Fruit fly (Drosophila melanogaster) whole organism, embryonic: ENCODE results near the gene Dad1.

Experiments used
- Bdp1 ChIP-seq: fragments of 200-800 bp; sonication (Bioruptor generic); optimal IDR thresholded peaks from 3 replicates; lab custom pipeline; 2016; ENCODE audit warnings: missing biosample characterization, missing genetic modification characterization
- CG10147 ChIP-seq: fragments of 200-800 bp; sonication (Bioruptor generic); optimal IDR thresholded peaks from 2 replicates; lab custom pipeline; 2019; ENCODE audit warnings: missing biosample characterization, mild to moderate bottlenecking, missing genetic modification characterization, moderate library complexity
- CG10431 ChIP-seq: fragments of 200-800 bp; sonication (Bioruptor generic); optimal IDR thresholded peaks from 3 replicates; lab custom pipeline; 2018; ENCODE audit warnings: missing biosample characterization, mild to moderate bottlenecking, missing genetic modification characterization
- CG10959 ChIP-seq: fragments of 200-800 bp; sonication (Bioruptor generic); IDR thresholded peaks from 2 replicates; pipeline ENCODE4 v1.3.6; 2022; ENCODE audit warnings: missing biosample characterization, missing genetic modification characterization
- CG10979 ChIP-seq: fragments of 200-800 bp; sonication (Bioruptor generic); optimal IDR thresholded peaks from 2 replicates; lab custom pipeline; 2018; ENCODE audit warnings: missing biosample characterization, mild to moderate bottlenecking, missing genetic modification characterization, moderate library complexity
- CG13894 ChIP-seq: fragments of 200-800 bp; sonication (Bioruptor generic); optimal IDR thresholded peaks from 3 replicates; lab custom pipeline; 2018; ENCODE audit warnings: missing biosample characterization, mild to moderate bottlenecking, missing genetic modification characterization, moderate library complexity
- CG15073 ChIP-seq: fragments of 200-800 bp; sonication (Bioruptor generic); optimal IDR thresholded peaks from 2 replicates; lab custom pipeline; 2016; ENCODE audit warnings: missing biosample characterization, missing genetic modification characterization
- CG1603 ChIP-seq: fragments of 200-800 bp; sonication (Bioruptor generic); optimal IDR thresholded peaks from 2 replicates; lab custom pipeline; 2019; ENCODE audit warnings: missing biosample characterization, mild to moderate bottlenecking, missing genetic modification characterization, moderate library complexity
- CG16779 ChIP-seq: fragments of 200-800 bp; sonication (Bioruptor generic); IDR thresholded peaks from 2 replicates; pipeline ENCODE4 v1.3.6; 2022; ENCODE audit warnings: missing biosample characterization, missing genetic modification characterization
- CG3995 ChIP-seq: fragments of 200-800 bp; sonication (Bioruptor generic); optimal IDR thresholded peaks from 3 replicates; lab custom pipeline; 2016; ENCODE audit warnings: missing biosample characterization, missing genetic modification characterization
- CG6175 ChIP-seq: fragments of 200-800 bp; sonication (Bioruptor generic); IDR thresholded peaks from 3 replicates; pipeline ENCODE4 v1.3.6; 2022; ENCODE audit warnings: missing biosample characterization, missing genetic modification characterization
- CG6272 ChIP-seq: fragments of 200-800 bp; sonication (Bioruptor generic); IDR thresholded peaks from 2 replicates; pipeline ENCODE4 v1.3.6; 2022; ENCODE audit warnings: missing biosample characterization, missing genetic modification characterization
- CG7987 ChIP-seq: fragments of 200-800 bp; sonication (Bioruptor generic); optimal IDR thresholded peaks from 2 replicates; lab custom pipeline; 2018; ENCODE audit warnings: missing biosample characterization, mild to moderate bottlenecking, missing genetic modification characterization, moderate library complexity
- CG8478 ChIP-seq: fragments of >200 bp; optimal IDR thresholded peaks from 2 replicates; lab custom pipeline; 2018
- CG9876 ChIP-seq: fragments of 200-800 bp; sonication (Bioruptor generic); optimal IDR thresholded peaks from 2 replicates; lab custom pipeline; 2016; ENCODE audit warnings: missing biosample characterization, missing genetic modification characterization
- CHES-1-like ChIP-seq: fragments of 200-800 bp; sonication (Bioruptor generic); optimal IDR thresholded peaks from 2 replicates; lab custom pipeline; 2016; ENCODE audit warnings: missing biosample characterization, missing genetic modification characterization
- CoRest ChIP-seq: fragments of 200-800 bp; sonication (Bioruptor generic); optimal IDR thresholded peaks from 3 replicates; lab custom pipeline; 2018; ENCODE audit warnings: missing biosample characterization, mild to moderate bottlenecking, missing genetic modification characterization, moderate library complexity
- Deaf1 ChIP-seq: fragments of 200-800 bp; optimal IDR thresholded peaks from 3 replicates; lab custom pipeline; 2019; ENCODE audit warnings: missing biosample characterization, mild to moderate bottlenecking, missing genetic modification characterization, moderate library complexity
- Dll ChIP-seq: fragments of 200-800 bp; sonication (Bioruptor generic); IDR thresholded peaks from 4 replicates; pipeline ENCODE4 v1.3.6; 2022; ENCODE audit warnings: missing biosample characterization, missing genetic modification characterization; ENCODE audit not compliant: partially characterized antibody
- Eip74EF ChIP-seq, 2 experiments: fragments of 200-800 bp in 1 of 2; fragments of >200 bp in 1 of 2; sonication (Bioruptor generic) in 1 of 2; optimal IDR thresholded peaks; 2 replicates each; lab custom pipeline; 2017 to 2019; ENCODE audit warnings: missing biosample characterization in 2 of 2, missing genetic modification characterization in 2 of 2, mild to moderate bottlenecking in 1 of 2, moderate library complexity in 1 of 2
- Ets65A ChIP-seq: fragments of 200-800 bp; sonication (Bioruptor generic); peaks from one replicate; lab custom pipeline; 2016; ENCODE audit warnings: missing biosample characterization, missing genetic modification characterization
- Mrtf ChIP-seq: fragments of 200-800 bp; sonication (Bioruptor generic); IDR thresholded peaks from 3 replicates; pipeline ENCODE4 v1.3.6; 2022; ENCODE audit warnings: missing biosample characterization, missing genetic modification characterization
- NC2β ChIP-seq: fragments of 200-800 bp; sonication (Bioruptor generic); optimal IDR thresholded peaks from 2 replicates; lab custom pipeline; 2016; ENCODE audit warnings: missing biosample characterization, missing genetic modification characterization
- Xbp1 ChIP-seq: fragments of 200-800 bp; sonication (Bioruptor generic); optimal IDR thresholded peaks from 3 replicates; lab custom pipeline; 2016; ENCODE audit warnings: missing biosample characterization, mild to moderate bottlenecking, missing genetic modification characterization
- Xrp1 ChIP-seq: fragments of 200-800 bp; sonication (Bioruptor generic); IDR thresholded peaks from 2 replicates; pipeline ENCODE4 v1.3.6; 2022; ENCODE audit warnings: missing biosample characterization, missing genetic modification characterization
- ase ChIP-seq: fragments of 200-800 bp; sonication (Bioruptor generic); IDR thresholded peaks from 3 replicates; pipeline ENCODE4 v1.3.6; 2022; ENCODE audit warnings: missing biosample characterization, missing genetic modification characterization
- cato ChIP-seq: fragments of 200-800 bp; sonication (Bioruptor generic); optimal IDR thresholded peaks from 2 replicates; lab custom pipeline; 2016; ENCODE audit warnings: missing biosample characterization, missing genetic modification characterization, borderline replicate concordance
- chn ChIP-seq: fragments of 200-800 bp; sonication (Bioruptor generic); optimal IDR thresholded peaks from 2 replicates; lab custom pipeline; 2016; ENCODE audit warnings: missing biosample characterization, missing genetic modification characterization
- croc ChIP-seq: fragments of 200-800 bp; sonication (Bioruptor generic); conservative IDR thresholded peaks from 3 replicates; pipeline ENCODE4 v1.3.6; 2022; ENCODE audit warnings: missing biosample characterization, missing genetic modification characterization
- cwo ChIP-seq: fragments of 200-800 bp; sonication (Bioruptor generic); optimal IDR thresholded peaks from 3 replicates; lab custom pipeline; 2017; ENCODE audit warnings: missing biosample characterization, missing genetic modification characterization, mild to moderate bottlenecking, moderate library complexity, missing genetic modification reagents
- dan ChIP-seq: fragments of 200-800 bp; sonication (Bioruptor generic); IDR thresholded peaks from 2 replicates; pipeline ENCODE4 v1.3.6; 2022; ENCODE audit warnings: missing biosample characterization, missing genetic modification characterization
- dm ChIP-seq: fragments of 200-800 bp; sonication (Bioruptor generic); optimal IDR thresholded peaks from 3 replicates; lab custom pipeline; 2016; ENCODE audit warnings: missing biosample characterization, missing genetic modification characterization
- ftz-f1 ChIP-seq: fragments of 200-800 bp; sonication (Bioruptor generic); optimal IDR thresholded peaks from 2 replicates; lab custom pipeline; 2016; ENCODE audit warnings: missing biosample characterization, missing genetic modification characterization
- hkb ChIP-seq, 2 experiments: fragments of 200-800 bp in 1 of 2; fragments of >200 bp in 1 of 2; sonication (Bioruptor generic) in 1 of 2; IDR thresholded peaks in 1 of 2; optimal IDR thresholded peaks in 1 of 2; 2 replicates each; pipeline versions ENCODE4 v1.3.6 to Lab custom; 2017 to 2022; ENCODE audit warnings: missing biosample characterization in 1 of 2, missing genetic modification characterization in 1 of 2
- ken ChIP-seq: fragments of 200-800 bp; sonication (Bioruptor generic); IDR thresholded peaks from 3 replicates; pipeline ENCODE4 v1.3.6; 2022; ENCODE audit warnings: missing biosample characterization, missing genetic modification characterization
- lov ChIP-seq, 2 experiments: fragments of 200-800 bp in 1 of 2; fragments of >200 bp in 1 of 2; sonication (Bioruptor generic) in 1 of 2; IDR thresholded peaks in 1 of 2; optimal IDR thresholded peaks in 1 of 2; 2 replicates in 1 of 2; 3 replicates in 1 of 2; pipeline versions ENCODE4 v1.3.6 to Lab custom; 2017 to 2022; ENCODE audit warnings: missing biosample characterization in 1 of 2, missing genetic modification characterization in 1 of 2
- p53 ChIP-seq: fragments of 200-800 bp; sonication (Bioruptor generic); optimal IDR thresholded peaks from 2 replicates; lab custom pipeline; 2016; ENCODE audit warnings: missing biosample characterization, missing genetic modification characterization
- prd ChIP-seq, 3 experiments: fragments of >200 bp in 2 of 3; fragments of 200-800 bp in 1 of 3; sonication (Bioruptor generic) in 1 of 3; optimal IDR thresholded peaks in 2 of 3; IDR thresholded peaks in 1 of 3; 2 replicates in 2 of 3; 3 replicates in 1 of 3; pipeline versions ENCODE4 v1.3.6 to Lab custom; 2017 to 2022; ENCODE audit warnings: missing biosample characterization in 1 of 3, missing genetic modification characterization in 1 of 3
- repo ChIP-seq: fragments of 200-800 bp; sonication (Bioruptor generic); optimal IDR thresholded peaks from 2 replicates; lab custom pipeline; 2016; ENCODE audit warnings: missing biosample characterization, missing genetic modification characterization
- shn ChIP-seq: fragments of 200-800 bp; sonication (Bioruptor generic); optimal IDR thresholded peaks from 3 replicates; lab custom pipeline; 2016; ENCODE audit warnings: missing biosample characterization, missing genetic modification characterization
- sisA ChIP-seq: fragments of 200-800 bp; sonication (Bioruptor generic); IDR thresholded peaks from 2 replicates; pipeline ENCODE4 v1.3.6; 2022; ENCODE audit warnings: missing biosample characterization, missing genetic modification characterization
- so ChIP-seq: fragments of 200-800 bp; sonication (Bioruptor generic); IDR thresholded peaks from 3 replicates; pipeline ENCODE4 v1.3.6; 2022; ENCODE audit warnings: missing biosample characterization, missing genetic modification characterization
- tna ChIP-seq: fragments of 200-800 bp; sonication (Bioruptor generic); IDR thresholded peaks from 2 replicates; pipeline ENCODE4 v1.3.6; 2022; ENCODE audit warnings: missing biosample characterization, missing genetic modification characterization; ENCODE audit not compliant: partially characterized antibody
- unc-4 ChIP-seq: fragments of 200-800 bp; sonication (Bioruptor generic); IDR thresholded peaks from 2 replicates; pipeline ENCODE4 v1.3.6; 2022; ENCODE audit warnings: missing biosample characterization, missing genetic modification characterization; ENCODE audit not compliant: partially characterized antibody

The Dad1 gene

DNA sequence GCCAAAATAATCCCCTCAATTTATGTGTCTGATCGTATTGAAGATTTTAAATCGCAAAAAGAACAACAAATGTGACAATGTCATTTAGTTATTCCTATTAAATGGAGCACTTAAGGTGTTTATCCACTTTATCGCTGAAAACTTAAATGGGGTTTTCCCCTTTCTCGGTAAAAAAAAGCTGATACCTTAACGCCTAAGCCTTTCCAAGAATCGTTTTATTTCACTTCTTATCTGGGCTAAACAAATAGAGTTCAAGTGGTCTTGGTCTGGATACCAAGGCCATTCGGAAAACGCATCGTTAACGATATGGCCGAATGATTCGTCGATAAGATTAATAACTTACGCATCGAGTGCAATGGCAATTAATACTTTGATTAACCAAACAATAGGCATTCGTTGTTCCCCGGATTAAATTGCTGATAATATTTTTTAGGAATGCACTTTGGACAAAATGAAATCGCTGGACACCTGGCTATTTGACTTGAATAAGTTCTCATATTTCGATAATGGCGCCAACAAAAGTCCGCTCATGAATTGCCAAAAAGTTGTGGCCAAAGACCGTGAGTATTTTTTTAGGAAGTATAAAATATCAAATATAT is 44.1 kb downstream of the Dad1 start:
- TF ChIP-seq Ets65A (GFP tag; lab: Kevin White, UChicago) (no peak), Bdp1 (GFP tag; lab: Kevin White, UChicago) (no peak)

DNA sequence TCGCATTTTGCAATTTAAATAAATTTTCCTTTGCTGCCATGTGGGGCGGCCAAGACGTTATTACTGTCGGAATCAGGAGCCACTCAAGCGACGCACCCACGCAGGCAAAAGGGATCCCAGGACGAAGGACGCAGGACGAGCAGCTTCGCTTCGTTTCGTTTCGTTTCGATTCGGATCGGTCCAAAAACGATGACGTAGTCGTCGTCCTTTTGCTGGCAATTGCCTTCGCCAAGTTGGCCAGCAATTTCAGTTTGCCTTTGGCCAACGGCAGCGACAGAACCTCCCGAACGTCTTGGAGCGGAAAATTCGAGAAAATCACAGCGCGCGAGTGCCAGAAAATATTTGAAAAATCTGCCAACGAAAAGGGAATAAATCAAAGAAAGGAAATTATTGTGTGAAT is 45.9 kb downstream of the Dad1 start, which contains the start of gene witty:
TSS of gene witty (plus strand) at position 249 of the 400 bp plus-strand sequence.
- TF ChIP-seq CG1603 (tag; lab: Kevin White, UChicago) (no peak), sisA (GFP tag; lab: Robert Waterston, UW) (0 out of 2 replicates have a peak, but pooled peaks have one; percentile 9), CG13894 (tag; lab: Kevin White, UChicago) (peak; percentile 38), Deaf1 (tag; lab: Kevin White, UChicago) (peak; percentile 93), CG16779 (0 out of 2 replicates have a peak, but pooled peaks have one; percentile 19)

DNA sequence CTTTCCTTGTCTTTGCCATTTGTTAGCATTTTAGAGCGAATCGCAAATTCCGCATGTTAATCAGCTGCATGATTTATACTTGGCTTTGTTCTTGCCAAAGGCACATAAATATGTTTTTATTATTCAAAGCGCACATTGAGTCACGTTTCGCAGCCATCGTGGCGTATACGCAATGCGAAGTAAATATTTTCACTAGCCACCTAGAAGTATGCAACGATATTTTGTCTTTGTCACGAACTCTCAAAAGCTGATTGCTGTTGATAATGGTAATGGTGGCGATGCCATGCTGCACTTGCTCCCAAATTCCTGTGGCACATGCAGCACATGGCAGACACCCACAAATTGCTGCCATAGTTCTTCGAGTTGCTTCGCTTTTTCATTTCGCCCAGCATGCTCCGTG is 49.2 kb downstream of the Dad1 start:
- no peak for TF ChIP-seq CG10431 (GFP tag; lab: Kevin White, UChicago)
- TF ChIP-seq Xbp1 (GFP tag; lab: Kevin White, UChicago): no peak
- TF ChIP-seq chn (GFP tag; lab: Kevin White, UChicago): no peak
- TF ChIP-seq CG7987 (GFP tag; lab: Kevin White, UChicago): no peak
- TF ChIP-seq unc-4: no peak
- no peak for TF ChIP-seq shn (GFP tag; lab: Kevin White, UChicago)
- TF ChIP-seq cato (GFP tag; lab: Kevin White, UChicago): no peak
- TF ChIP-seq prd (optimal IDR thresholded peaks at IDR 0.05; lab: Kevin White, UChicago): no peak
- 0 out of 3 replicates have a peak, but pooled peaks have one; percentile 36 for TF ChIP-seq prd (GFP tag; IDR thresholded peaks at IDR 0.05; lab: Robert Waterston, UW)
- no peak for TF ChIP-seq CG8478 (lab: Kevin White, UChicago)
- no peak for TF ChIP-seq dan (GFP tag; lab: Robert Waterston, UW)
- no peak for TF ChIP-seq NC2β (GFP tag; lab: Kevin White, UChicago)
- TF ChIP-seq CG13894 (tag; lab: Kevin White, UChicago): no peak
- TF ChIP-seq CG9876 (GFP tag; lab: Kevin White, UChicago): no peak
- TF ChIP-seq Mrtf (GFP tag; lab: Robert Waterston, UW): 0 out of 3 replicates have a peak, but pooled peaks have one; percentile 19
- TF ChIP-seq Eip74EF (GFP tag; optimal IDR thresholded peaks at IDR 0.05; lab: Kevin White, UChicago): no peak
- 0 out of 2 replicates have a peak, but pooled peaks have one; percentile 25 for TF ChIP-seq CG6272 (GFP tag; lab: Robert Waterston, UW)
- TF ChIP-seq CG15073 (GFP tag; lab: Kevin White, UChicago): no peak
- peak; percentile 10 for TF ChIP-seq cwo
- TF ChIP-seq CHES-1-like (GFP tag; lab: Kevin White, UChicago): no peak
- no peak for TF ChIP-seq lov (optimal IDR thresholded peaks at IDR 0.05; lab: Kevin White, UChicago)
- TF ChIP-seq lov (GFP tag; IDR thresholded peaks at IDR 0.05; lab: Robert Waterston, UW): peak; percentile 66; the same call in 1 of the 3 replicates
- no peak for TF ChIP-seq Dll (GFP tag; lab: Robert Waterston, UW)
- TF ChIP-seq CG10147 (GFP tag; lab: Kevin White, UChicago): no peak
- peak; percentile 39; the same call in 1 of the 3 replicates for TF ChIP-seq ken (GFP tag; lab: Robert Waterston, UW)
- TF ChIP-seq croc (GFP tag; lab: Robert Waterston, UW): no peak
- TF ChIP-seq ftz-f1 (GFP tag; lab: Kevin White, UChicago): no peak
- no peak for TF ChIP-seq ase (GFP tag; lab: Robert Waterston, UW)
- no peak for TF ChIP-seq CG10959
- TF ChIP-seq hkb (optimal IDR thresholded peaks at IDR 0.05; lab: Kevin White, UChicago): no peak
- TF ChIP-seq hkb (GFP tag; IDR thresholded peaks at IDR 0.05; lab: Robert Waterston, UW): no peak
- no peak for TF ChIP-seq dm (GFP tag; lab: Kevin White, UChicago)
- no peak for TF ChIP-seq CG16779
- peak; percentile 11 for TF ChIP-seq CoRest
- TF ChIP-seq so (GFP tag; lab: Robert Waterston, UW): no peak
- no peak for TF ChIP-seq p53 (GFP tag; lab: Kevin White, UChicago)
- TF ChIP-seq CG6175 (GFP tag; lab: Robert Waterston, UW): peak; percentile 85; the same call in 2 of the 3 replicates
- TF ChIP-seq repo: peak; percentile 8
- peak; percentile 49 for TF ChIP-seq CG10979
- peak; percentile 44 for TF ChIP-seq CG3995 (GFP tag; lab: Kevin White, UChicago)
- TF ChIP-seq Xrp1 (GFP tag; lab: Robert Waterston, UW): no peak
- TF ChIP-seq tna (GFP tag; lab: Robert Waterston, UW): no peak
